Worm (Caenorhabditis elegans): Measurements from ENCODE around the gene nhr-264.

- no peak for TF ChIP-seq pqm-1 (tag; optimal IDR thresholded peaks at IDR 0.05)
- no peak for TF ChIP-seq lin-13 (GFP tag; optimal IDR thresholded peaks at IDR 0.05)
- TF ChIP-seq ama-1 (optimal IDR thresholded peaks at IDR 0.05) = no peak
Measured at ce11 chrIV:9289635-9290034, 4.1 kb downstream of the nhr-264 start.
